Fruit fly (Drosophila melanogaster): ENCODE data around the gene CG13288.

The CG13288 gene

dm6 chr3L:5881310-5882208 is 25.6 kb upstream of the CG13288 start (continued):
- TF ChIP-seq CG18619 (GFP tag; optimal IDR thresholded peaks at IDR 0.05) (peak; percentile 54), CG11456 (GFP tag; IDR thresholded peaks at IDR 0.05) (no peak), CG11398 (GFP tag; optimal IDR thresholded peaks at IDR 0.05) (peak; percentile 21), mld (GFP tag; IDR thresholded peaks at IDR 0.05; ENCODE audit: partially characterized antibody) (no peak), MTF-1 (GFP tag; optimal IDR thresholded peaks at IDR 0.05; ENCODE audit: borderline replicate concordance) (no peak), TFAM (GFP tag; optimal IDR thresholded peaks at IDR 0.05) (no peak), crol (GFP tag; IDR thresholded peaks at IDR 0.05) (no peak), phol (tag; optimal IDR thresholded peaks at IDR 0.05) (peak; percentile 14), Hey (tag; optimal IDR thresholded peaks at IDR 0.05) (no peak), CG10979 (tag; optimal IDR thresholded peaks at IDR 0.05) (peak; percentile 29), CG1602 (GFP tag; optimal IDR thresholded peaks at IDR 0.05) (peak; percentile 63), CG8924 (tag; optimal IDR thresholded peaks at IDR 0.05) (peak; percentile 77), CG17359 (tag; optimal IDR thresholded peaks at IDR 0.05) (no peak), Gsc (GFP tag; IDR thresholded peaks at IDR 0.05) (no peak), Fer3 (tag; optimal IDR thresholded peaks at IDR 0.05) (no peak), az2 (GFP tag; optimal IDR thresholded peaks at IDR 0.05) (peak; percentile 64), Elba2 (GFP tag; optimal IDR thresholded peaks at IDR 0.05) (peak; percentile 12), ap (GFP tag; IDR thresholded peaks at IDR 0.05) (peak; percentile 53; the same call in 1 of the 2 replicates), odd (GFP tag; optimal IDR thresholded peaks at IDR 0.05) (no peak), wek (GFP tag; optimal IDR thresholded peaks at IDR 0.05) (no peak), CG11695 (GFP tag; IDR thresholded peaks at IDR 0.05) (0 out of 3 replicates have a peak, but pooled peaks have one; percentile 20), CG7372 (GFP tag; IDR thresholded peaks at IDR 0.05) (no peak), rib (GFP tag; IDR thresholded peaks at IDR 0.05) (no peak), Aef1 (GFP tag; IDR thresholded peaks at IDR 0.05) (no peak), bigmax (GFP tag; optimal IDR thresholded peaks at IDR 0.05) (no peak), C15 (GFP tag; IDR thresholded peaks at IDR 0.05) (no peak), CG43689 (GFP tag; IDR thresholded peaks at IDR 0.05) (no peak), knrl (GFP tag; IDR thresholded peaks at IDR 0.05; ENCODE audit: partially characterized antibody) (no peak), Sry-δ (GFP tag; optimal IDR thresholded peaks at IDR 0.05) (no peak), HLHmδ (GFP tag; optimal IDR thresholded peaks at IDR 0.05) (no peak), CG8944 (GFP tag; optimal IDR thresholded peaks at IDR 0.05) (peak; percentile 41), CG10366 (GFP tag; IDR thresholded peaks at IDR 0.05) (peak; percentile 45; the same call in 1 of the 2 replicates), Meics (GFP tag; optimal IDR thresholded peaks at IDR 0.05) (no peak), CG3065 (GFP tag; optimal IDR thresholded peaks at IDR 0.05) (peak; percentile 12), pros (GFP tag; optimal IDR thresholded peaks at IDR 0.05) (no peak), ase (GFP tag; IDR thresholded peaks at IDR 0.05) (no peak), Ada2b (GFP tag; IDR thresholded peaks at IDR 0.05) (no peak), CG12942 (GFP tag; optimal IDR thresholded peaks at IDR 0.05) (no peak), otp (GFP tag; IDR thresholded peaks at IDR 0.05) (0 out of 3 replicates have a peak, but pooled peaks have one; percentile 33), pum (GFP tag; optimal IDR thresholded peaks at IDR 0.05) (no peak), Spps (tag; optimal IDR thresholded peaks at IDR 0.05) (no peak), CG12391 (tag; optimal IDR thresholded peaks at IDR 0.05) (peak; percentile 73), dm (GFP tag; optimal IDR thresholded peaks at IDR 0.05) (no peak), bab2 (GFP tag; optimal IDR thresholded peaks at IDR 0.05) (no peak), nerfin-2 (GFP tag; IDR thresholded peaks at IDR 0.05; ENCODE audit: partially characterized antibody) (no peak), fd96Cb (tag; optimal IDR thresholded peaks at IDR 0.05) (no peak), CG12155 (GFP tag; optimal IDR thresholded peaks at IDR 0.05) (no peak), tx (GFP tag; optimal IDR thresholded peaks at IDR 0.05) (peak; percentile 3), CG15011 (GFP tag; optimal IDR thresholded peaks at IDR 0.05) (no peak)
